Worm (Caenorhabditis elegans): ENCODE data around the gene abu-4.
A peak's percentile ranks its signal among the peaks of the same experiment; 100 is the strongest.

The abu-4 gene

DNA sequence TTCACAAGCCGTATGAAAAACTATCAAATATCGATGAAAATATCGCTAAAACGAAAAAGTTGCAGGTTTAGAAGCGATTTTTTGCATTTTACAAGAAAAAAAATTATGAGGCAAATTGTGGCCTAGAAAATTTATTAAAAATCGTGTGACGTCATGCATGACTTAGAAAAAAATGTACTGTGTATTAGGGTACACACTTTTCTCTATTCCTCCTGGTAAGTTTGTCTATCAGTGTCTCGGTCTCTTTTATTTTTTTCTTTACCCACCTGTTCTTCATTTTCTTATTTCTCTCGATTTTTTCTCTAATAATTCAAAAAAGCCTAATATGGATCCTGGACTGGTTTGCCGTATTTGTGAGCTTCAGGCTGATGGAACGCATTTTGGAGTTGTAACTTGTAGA lies 10.5 kb downstream of the abu-4 start, which contains the start of gene nhr-227:
nhr-227 (plus strand) TSS at position 326 of the 400 bp plus-strand sequence.
- peak; percentile 75 for TF ChIP-seq aha-1 (tag)
- no peak for TF ChIP-seq mdl-1 (tag; optimal IDR thresholded peaks at IDR 0.05)
- TF ChIP-seq Y48G9A.11 (GFP tag; IDR thresholded peaks at IDR 0.05): no peak
- no peak for TF ChIP-seq snpc-4 (tag; optimal IDR thresholded peaks at IDR 0.05)
- peak; percentile 31 for TF ChIP-seq dve-1 (tag; optimal IDR thresholded peaks at IDR 0.05; ENCODE audit: insufficient read depth)
- TF ChIP-seq daf-12 (tag; optimal IDR thresholded peaks at IDR 0.05): no peak
- no peak for TF ChIP-seq F49E8.2 (tag; optimal IDR thresholded peaks at IDR 0.05; ENCODE audit: borderline replicate concordance)
- no peak for TF ChIP-seq nhr-11 (tag; optimal IDR thresholded peaks at IDR 0.05)
- no peak for TF ChIP-seq rbr-2 (tag; optimal IDR thresholded peaks at IDR 0.05)
- TF ChIP-seq F26F4.8 (GFP tag; conservative IDR thresholded peaks at IDR 0.05): no peak
- no peak for TF ChIP-seq nhr-102 (tag; optimal IDR thresholded peaks at IDR 0.05)
- peak; percentile 12 for TF ChIP-seq hlh-30 (tag; optimal IDR thresholded peaks at IDR 0.05; ENCODE audit: insufficient read depth)
- peak; percentile 33 for TF ChIP-seq T20F7.1 (GFP tag; optimal IDR thresholded peaks at IDR 0.05)
- TF ChIP-seq pha-4 (GFP tag; IDR thresholded peaks at IDR 0.05): no peak
- TF ChIP-seq pha-4 (tag; optimal IDR thresholded peaks at IDR 0.05): no peak
- peak; percentile 51 for TF ChIP-seq nhr-28 (tag; optimal IDR thresholded peaks at IDR 0.05)

DNA sequence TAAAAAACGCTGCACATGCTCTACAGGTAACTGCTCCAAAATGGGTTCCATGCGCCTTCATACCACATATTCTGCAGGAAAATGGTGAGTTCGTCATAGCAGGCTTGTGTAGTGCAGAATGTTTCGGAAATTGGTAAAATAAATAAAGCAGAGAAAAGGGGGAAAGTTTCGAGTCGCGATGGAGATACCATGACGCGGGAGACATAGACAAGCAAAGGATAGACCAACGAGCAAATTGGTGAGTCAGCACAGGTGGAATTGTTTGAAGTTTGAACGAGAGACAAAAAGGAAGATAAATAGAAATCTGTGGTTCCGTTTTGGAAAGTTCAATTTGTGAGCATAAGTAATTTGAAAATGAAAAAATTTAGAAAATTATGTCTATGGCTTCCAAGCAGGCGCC lies 15.7 kb downstream of the abu-4 start, which contains the start of gene nhr-225:
nhr-225 (minus strand) TSS at position 146 of the 400 bp plus-strand sequence.
- no peak for TF ChIP-seq saeg-2 (GFP tag; IDR thresholded peaks at IDR 0.05)
- no peak for TF ChIP-seq ceh-32 (tag; optimal IDR thresholded peaks at IDR 0.05; ENCODE audit: poor library complexity)
- TF ChIP-seq dve-1 (tag; optimal IDR thresholded peaks at IDR 0.05; ENCODE audit: insufficient read depth): peak; percentile 8
- no peak for TF ChIP-seq ceh-28 (tag; optimal IDR thresholded peaks at IDR 0.05)
- TF ChIP-seq T20F7.1 (GFP tag; optimal IDR thresholded peaks at IDR 0.05): no peak
- TF ChIP-seq php-3 (GFP tag; IDR thresholded peaks at IDR 0.05): no peak
- no peak for TF ChIP-seq nhr-48 (tag; optimal IDR thresholded peaks at IDR 0.05)

DNA sequence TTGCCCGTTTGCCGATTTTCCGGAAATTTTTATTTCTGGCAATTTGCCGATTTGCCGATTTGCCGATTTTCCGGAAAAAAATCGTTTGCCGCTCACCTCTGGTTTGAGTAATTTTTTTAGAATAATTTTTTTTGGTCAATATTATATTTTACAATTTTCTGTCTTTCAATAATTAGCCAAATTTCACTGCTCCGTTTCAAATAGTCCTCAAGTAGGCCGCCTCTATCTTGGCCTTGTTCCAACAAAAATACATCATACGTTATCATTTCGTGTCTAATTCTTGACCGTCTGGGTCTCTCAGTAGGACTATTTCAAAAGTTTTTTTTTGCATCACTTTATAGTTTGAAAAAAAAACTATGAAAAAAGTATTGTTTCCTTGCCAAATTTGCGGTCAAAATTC lies 17.6 kb downstream of the abu-4 start, which contains the start of gene nhr-115:
nhr-115 (plus strand) TSS at position 301 of the 400 bp plus-strand sequence.
- TF ChIP-seq pqm-1 (tag; optimal IDR thresholded peaks at IDR 0.05) (peak; percentile 14), ceh-28 (tag; optimal IDR thresholded peaks at IDR 0.05) (no peak), dpl-1 (GFP tag; optimal IDR thresholded peaks at IDR 0.05) (no peak), nhr-28 (tag; optimal IDR thresholded peaks at IDR 0.05) (peak; percentile 41), nhr-25 (tag; optimal IDR thresholded peaks at IDR 0.05; ENCODE audit: borderline replicate concordance, insufficient read depth) (no peak), lin-29 (GFP tag; IDR thresholded peaks at IDR 0.05) (no peak), zag-1 (tag; optimal IDR thresholded peaks at IDR 0.05) (no peak), unc-130 (GFP tag; optimal IDR thresholded peaks at IDR 0.05) (no peak), dmd-8 (GFP tag; IDR thresholded peaks at IDR 0.05) (no peak), dmd-6 (GFP tag; IDR thresholded peaks at IDR 0.05) (peak; percentile 26; the same call in 1 of the 2 replicates)

DNA sequence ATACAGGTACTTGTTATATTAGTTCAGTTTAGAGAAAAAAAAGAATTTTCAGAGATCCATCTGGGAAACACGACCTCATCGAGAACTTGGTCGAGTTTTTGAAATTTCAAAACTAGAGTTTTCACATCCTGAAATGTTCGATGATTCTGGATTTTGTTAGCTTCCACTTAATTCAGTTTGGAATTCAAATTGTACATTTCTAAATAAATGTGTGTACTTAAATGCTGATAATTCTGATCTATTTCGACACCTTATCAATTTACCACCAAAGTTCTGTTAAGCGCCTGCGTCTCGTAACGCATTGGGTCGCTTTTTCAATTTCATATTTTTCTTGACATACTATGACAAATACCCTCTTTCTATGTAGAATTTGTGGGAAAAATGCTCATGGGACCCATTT lies 19.9 kb downstream of the abu-4 start, which contains the start of gene nhr-226:
nhr-226 (plus strand) TSS at position 301 of the 400 bp plus-strand sequence.
- TF ChIP-seq nhr-10 (tag; optimal IDR thresholded peaks at IDR 0.05) (no peak), F26F4.8 (GFP tag; conservative IDR thresholded peaks at IDR 0.05) (no peak), pqm-1 (tag; optimal IDR thresholded peaks at IDR 0.05) (peak; percentile 13)

DNA sequence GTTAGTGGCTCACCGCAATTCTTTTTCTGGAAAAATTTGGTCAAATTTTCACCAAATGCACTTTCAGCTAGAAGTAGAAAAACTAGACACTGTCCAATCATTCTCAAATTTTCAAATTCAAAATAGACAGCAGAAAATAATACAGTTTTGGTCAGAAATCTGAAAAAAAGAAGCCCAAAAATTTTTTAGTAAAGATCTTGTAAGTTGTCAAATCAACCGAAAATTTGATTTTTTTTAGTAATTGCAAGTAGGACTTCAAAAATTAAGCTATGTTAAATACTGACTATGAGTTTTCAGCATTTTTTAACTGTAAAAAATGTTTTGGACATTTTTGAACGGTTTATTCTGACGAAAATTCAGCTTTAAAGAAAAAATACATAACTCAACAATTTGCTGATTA lies 26.3 kb downstream of the abu-4 start, which contains the start of gene Y19D10B.8:
Y19D10B.8 (minus strand) TSS at position 101 of the 400 bp plus-strand sequence.
- no peak for TF ChIP-seq zip-2 (tag; optimal IDR thresholded peaks at IDR 0.05)
- no peak for TF ChIP-seq dmd-6 (GFP tag; IDR thresholded peaks at IDR 0.05)
- TF ChIP-seq fos-1 (tag; optimal IDR thresholded peaks at IDR 0.05): no peak

All from whole organism, L4 larva.